Fruit fly (Drosophila melanogaster): ENCODE data around the gene Ets21C.

The Ets21C gene

dm6 chr2L:516032-516993 lies 36.4 kb downstream of the Ets21C start (continued):
- TF ChIP-seq Dad (GFP tag; optimal IDR thresholded peaks at IDR 0.05) = no peak
- no peak for TF ChIP-seq HLHmδ (GFP tag; optimal IDR thresholded peaks at IDR 0.05)
- TF ChIP-seq CG17829 (tag; optimal IDR thresholded peaks at IDR 0.05) = peak; percentile 83
- peak; percentile 33 for TF ChIP-seq CG13123 (GFP tag; optimal IDR thresholded peaks at IDR 0.05)
- no peak for TF ChIP-seq br (optimal IDR thresholded peaks at IDR 0.05)
- peak; percentile 22 for TF ChIP-seq Bteb2 (GFP tag; optimal IDR thresholded peaks at IDR 0.05)
- TF ChIP-seq fd3F (GFP tag; optimal IDR thresholded peaks at IDR 0.05) = peak; percentile 26
- TF ChIP-seq CG6654 (GFP tag; optimal IDR thresholded peaks at IDR 0.05) = peak; percentile 55
- TF ChIP-seq HHEX (GFP tag; optimal IDR thresholded peaks at IDR 0.05) = peak; percentile 72
- TF ChIP-seq ato (GFP tag; IDR thresholded peaks at IDR 0.05; ENCODE audit: partially characterized antibody) = no peak
- peak; percentile 39 for TF ChIP-seq CG10462 (GFP tag; optimal IDR thresholded peaks at IDR 0.05)
- TF ChIP-seq D19B (GFP tag; optimal IDR thresholded peaks at IDR 0.05) = peak; percentile 5
- no peak for TF ChIP-seq repo (GFP tag; optimal IDR thresholded peaks at IDR 0.05)
- peak; percentile 9 for TF ChIP-seq ab (GFP tag; optimal IDR thresholded peaks at IDR 0.05)
- TF ChIP-seq emc (GFP tag; optimal IDR thresholded peaks at IDR 0.05) = no peak
- peak; percentile 68 for TF ChIP-seq CG3407 (GFP tag; optimal IDR thresholded peaks at IDR 0.05)
- TF ChIP-seq CG9817 (tag; optimal IDR thresholded peaks at IDR 0.05) = peak; percentile 58
- TF ChIP-seq lilli (GFP tag; optimal IDR thresholded peaks at IDR 0.05) = peak; percentile 66
- peak; percentile 68 for TF ChIP-seq Dbx (GFP tag; IDR thresholded peaks at IDR 0.05)
- peak; percentile 34; the same call in 1 of the 2 replicates for TF ChIP-seq MBD-R2 (GFP tag; IDR thresholded peaks at IDR 0.05)
- TF ChIP-seq slou (GFP tag; optimal IDR thresholded peaks at IDR 0.05) = peak; percentile 31
- TF ChIP-seq CG10274 (GFP tag; optimal IDR thresholded peaks at IDR 0.05) = no peak
- peak; percentile 81 for TF ChIP-seq oc (tag; optimal IDR thresholded peaks at IDR 0.05)
- peak; percentile 53 for TF ChIP-seq CG15514 (GFP tag; optimal IDR thresholded peaks at IDR 0.05)
- no peak for TF ChIP-seq Tbp (GFP tag; optimal IDR thresholded peaks at IDR 0.05)
- TF ChIP-seq Blimp-1 (GFP tag; optimal IDR thresholded peaks at IDR 0.05) = peak; percentile 87
- peak; percentile 54 for TF ChIP-seq TFAM (GFP tag; optimal IDR thresholded peaks at IDR 0.05)
- TF ChIP-seq bsh (GFP tag; optimal IDR thresholded peaks at IDR 0.05) = peak; percentile 27 to 90
- TF ChIP-seq CG14667 (GFP tag; IDR thresholded peaks at IDR 0.05) = peak; percentile 68; the same call in 1 of the 2 replicates
- TF ChIP-seq CG8478 (optimal IDR thresholded peaks at IDR 0.05) = no peak
- TF ChIP-seq Sry-β (GFP tag; optimal IDR thresholded peaks at IDR 0.05) = no peak
- peak; percentile 45 for TF ChIP-seq CG31365 (tag; optimal IDR thresholded peaks at IDR 0.05)
- peak; percentile 16 for TF ChIP-seq CG4282 (GFP tag; optimal IDR thresholded peaks at IDR 0.05)
- TF ChIP-seq CG7928 (GFP tag; optimal IDR thresholded peaks at IDR 0.05) = no peak
- TF ChIP-seq wor (GFP tag; IDR thresholded peaks at IDR 0.05) = peak; percentile 69
- TF ChIP-seq dimm (GFP tag; IDR thresholded peaks at IDR 0.05) = peak; percentile 32; the same call in 1 of the 2 replicates
- TF ChIP-seq slbo (GFP tag; IDR thresholded peaks at IDR 0.05) = peak; percentile 73
- TF ChIP-seq D19A (tag; optimal IDR thresholded peaks at IDR 0.05) = peak; percentile 61
- TF ChIP-seq CG33213 (GFP tag; optimal IDR thresholded peaks at IDR 0.05) = no peak
- peak; percentile 79 for TF ChIP-seq CG8388 (GFP tag; optimal IDR thresholded peaks at IDR 0.05)
- TF ChIP-seq CG3847 (GFP tag; IDR thresholded peaks at IDR 0.05) = peak; percentile 48
- peak; percentile 21 for TF ChIP-seq CG7987 (GFP tag; optimal IDR thresholded peaks at IDR 0.05)
- peak; percentile 9 for TF ChIP-seq cg (GFP tag; optimal IDR thresholded peaks at IDR 0.05)
- peak; percentile 14 for TF ChIP-seq Sry-δ (GFP tag; optimal IDR thresholded peaks at IDR 0.05)
- TF ChIP-seq CG1792 (GFP tag; optimal IDR thresholded peaks at IDR 0.05) = peak; percentile 22
- TF ChIP-seq jumu (GFP tag; optimal IDR thresholded peaks at IDR 0.05) = peak; percentile 37
- peak; percentile 72 to 80 for TF ChIP-seq chif (GFP tag; optimal IDR thresholded peaks at IDR 0.05)
- 0 out of 3 replicates have a peak, but pooled peaks have one; percentile 34 for TF ChIP-seq CG6175 (GFP tag; IDR thresholded peaks at IDR 0.05)
- peak; percentile 68 for TF ChIP-seq wdn (GFP tag; IDR thresholded peaks at IDR 0.05)

All from whole organism, embryonic.